Fruit fly (Drosophila melanogaster) whole organism, pupa: Measurements from ENCODE around the gene Phlpp.

Source experiments
- CG10348 ChIP-seq: fragments of 200-800 bp; sonication (Bioruptor generic); IDR thresholded peaks from 2 replicates; pipeline ENCODE4 v1.3.6; 2022; ENCODE audit warnings: missing biosample characterization, missing genetic modification characterization
- CG12605 ChIP-seq: fragments of 200-800 bp; sonication (Bioruptor generic); IDR thresholded peaks from 2 replicates; pipeline ENCODE4 v1.3.6; 2022; ENCODE audit warnings: missing biosample characterization, missing genetic modification characterization
- CG13204 ChIP-seq: fragments of 200-800 bp; sonication (Bioruptor generic); optimal IDR thresholded peaks from 2 replicates; lab custom pipeline; 2018; ENCODE audit warnings: missing biosample characterization, mild to moderate bottlenecking, missing genetic modification characterization, moderate library complexity
- CG14655 ChIP-seq: fragments of 200-800 bp; sonication (Bioruptor generic); optimal IDR thresholded peaks from 3 replicates; lab custom pipeline; 2017; ENCODE audit warnings: mild to moderate bottlenecking, missing biosample characterization, missing genetic modification reagents, missing genetic modification characterization
- CG15710 ChIP-seq: fragments of 200-800 bp; sonication (Bioruptor generic); optimal IDR thresholded peaks from 2 replicates; lab custom pipeline; 2018; ENCODE audit warnings: missing biosample characterization, mild to moderate bottlenecking, missing genetic modification characterization, moderate library complexity
- CG17806 ChIP-seq: fragments of 200-800 bp; sonication (Bioruptor generic); optimal IDR thresholded peaks from 2 replicates; lab custom pipeline; 2018; ENCODE audit warnings: missing biosample characterization, mild to moderate bottlenecking, missing genetic modification characterization, moderate library complexity
- CG32121 ChIP-seq: fragments of 200-800 bp; sonication (Bioruptor generic); IDR thresholded peaks from 2 replicates; pipeline ENCODE4 v1.3.6; 2022; ENCODE audit warnings: missing biosample characterization, missing genetic modification characterization
- CG34367 ChIP-seq: fragments of 200-800 bp; sonication (Bioruptor generic); optimal IDR thresholded peaks from 2 replicates; lab custom pipeline; 2018; ENCODE audit warnings: missing biosample characterization, mild to moderate bottlenecking, missing genetic modification characterization
- CG4496 ChIP-seq: fragments of 200-800 bp; sonication (Bioruptor generic); IDR thresholded peaks from 3 replicates; pipeline ENCODE4 v1.3.6; 2022; ENCODE audit warnings: missing biosample characterization, missing genetic modification characterization
- CG8159 ChIP-seq: fragments of 200-800 bp; sonication (Bioruptor generic); optimal IDR thresholded peaks from 3 replicates; lab custom pipeline; 2018; ENCODE audit warnings: missing biosample characterization, mild to moderate bottlenecking, missing genetic modification characterization, moderate library complexity
- CG8301 ChIP-seq: fragments of 200-800 bp; sonication (Bioruptor generic); optimal IDR thresholded peaks from 2 replicates; lab custom pipeline; 2018; ENCODE audit warnings: missing biosample characterization, mild to moderate bottlenecking, missing genetic modification characterization
- CG9948 ChIP-seq: fragments of 200-800 bp; sonication (Bioruptor generic); optimal IDR thresholded peaks from 2 replicates; lab custom pipeline; 2018; ENCODE audit warnings: missing biosample characterization, mild to moderate bottlenecking, missing genetic modification characterization, moderate library complexity
- D1 ChIP-seq: fragments of 200-800 bp; sonication (Bioruptor generic); optimal IDR thresholded peaks from 2 replicates; lab custom pipeline; 2018; ENCODE audit warnings: missing biosample characterization, mild to moderate bottlenecking, missing genetic modification characterization, moderate library complexity
- EcR ChIP-seq: fragments of 200-800 bp; sonication (Bioruptor generic); optimal IDR thresholded peaks from 3 replicates; lab custom pipeline; 2019; ENCODE audit warnings: missing biosample characterization, missing genetic modification characterization, mild to moderate bottlenecking, moderate library complexity, missing genetic modification reagents
- Ets98B ChIP-seq: fragments of 200-800 bp; sonication (Bioruptor generic); IDR thresholded peaks from 2 replicates; pipeline ENCODE4 v1.3.6; 2022; ENCODE audit warnings: missing biosample characterization, missing genetic modification characterization
- Pif1A ChIP-seq: fragments of 200-800 bp; sonication (Bioruptor generic); optimal IDR thresholded peaks from 3 replicates; lab custom pipeline; 2016; ENCODE audit warnings: missing biosample characterization, missing genetic modification characterization
- Pif1B ChIP-seq: fragments of 200-800 bp; sonication (Bioruptor generic); optimal IDR thresholded peaks from 3 replicates; lab custom pipeline; 2016; ENCODE audit warnings: missing biosample characterization, missing genetic modification characterization
- Snoo ChIP-seq: fragments of 200-800 bp; sonication (Bioruptor generic); optimal IDR thresholded peaks from 3 replicates; lab custom pipeline; 2017; ENCODE audit warnings: missing biosample characterization, mild to moderate bottlenecking, missing genetic modification characterization, inconsistent platforms
- fd96Ca ChIP-seq: fragments of 200-800 bp; sonication (Bioruptor generic); IDR thresholded peaks from 3 replicates; pipeline ENCODE4 v1.3.6; 2022; ENCODE audit warnings: missing biosample characterization, missing genetic modification characterization
- gl ChIP-seq: fragments of 200-800 bp; sonication (Bioruptor generic); optimal IDR thresholded peaks from 2 replicates; lab custom pipeline; 2018; ENCODE audit warnings: missing biosample characterization, mild to moderate bottlenecking, missing genetic modification characterization
- rn ChIP-seq: fragments of 200-800 bp; sonication (Bioruptor generic); IDR thresholded peaks from 2 replicates; pipeline ENCODE4 v1.3.6; 2022; ENCODE audit warnings: missing biosample characterization, missing genetic modification characterization

Phlpp gene

DNA sequence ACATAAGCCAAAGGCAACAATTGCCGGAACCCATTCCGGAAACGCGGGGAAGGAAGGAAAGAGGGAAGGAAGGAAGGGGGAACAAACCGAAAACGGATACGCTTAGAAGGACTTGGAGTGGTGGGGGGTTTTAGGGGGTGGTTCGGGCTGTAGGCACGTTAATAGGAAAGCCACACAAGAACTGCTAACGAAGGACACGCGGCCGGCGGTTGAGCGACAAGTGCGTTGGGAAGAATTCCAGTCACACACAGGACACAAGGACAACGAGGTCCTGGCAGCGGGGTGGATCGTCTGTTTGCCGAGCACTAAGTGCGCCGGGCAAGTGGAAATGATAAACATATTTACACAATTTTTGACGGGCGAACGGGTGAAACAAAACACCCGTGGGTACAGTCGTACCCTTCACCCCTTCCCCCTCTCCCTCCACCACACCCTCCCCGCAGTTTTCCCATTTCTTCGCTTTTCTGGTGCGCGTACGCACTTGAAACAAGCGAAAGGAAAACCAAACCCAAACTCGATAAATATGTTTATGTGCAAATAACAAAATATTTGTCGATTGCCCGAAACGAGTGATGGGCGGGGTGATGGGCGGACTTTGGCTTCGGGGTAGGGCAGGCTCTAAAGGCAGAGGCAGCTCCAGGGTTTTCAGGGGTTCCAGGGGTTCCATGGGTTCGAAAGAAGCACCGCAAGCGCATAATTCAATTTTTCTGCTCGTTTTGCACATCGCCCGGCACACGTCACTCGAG lies 44.4 kb downstream of the Phlpp start:
- TF ChIP-seq CG10348 (no peak), CG8159 (no peak), CG17806 (tag; lab: Kevin White, UChicago) (no peak), Pif1A (GFP tag; lab: Kevin White, UChicago) (no peak), fd96Ca (GFP tag; lab: Robert Waterston, UW) (no peak), CG15710 (tag; lab: Kevin White, UChicago) (no peak), CG12605 (GFP tag; lab: Robert Waterston, UW) (no peak), CG13204 (GFP tag; lab: Kevin White, UChicago) (no peak), EcR (GFP tag; lab: Kevin White, UChicago) (no peak), rn (GFP tag; lab: Robert Waterston, UW) (no peak), Snoo (tag; lab: Kevin White, UChicago) (no peak), gl (tag; lab: Kevin White, UChicago) (no peak)

DNA sequence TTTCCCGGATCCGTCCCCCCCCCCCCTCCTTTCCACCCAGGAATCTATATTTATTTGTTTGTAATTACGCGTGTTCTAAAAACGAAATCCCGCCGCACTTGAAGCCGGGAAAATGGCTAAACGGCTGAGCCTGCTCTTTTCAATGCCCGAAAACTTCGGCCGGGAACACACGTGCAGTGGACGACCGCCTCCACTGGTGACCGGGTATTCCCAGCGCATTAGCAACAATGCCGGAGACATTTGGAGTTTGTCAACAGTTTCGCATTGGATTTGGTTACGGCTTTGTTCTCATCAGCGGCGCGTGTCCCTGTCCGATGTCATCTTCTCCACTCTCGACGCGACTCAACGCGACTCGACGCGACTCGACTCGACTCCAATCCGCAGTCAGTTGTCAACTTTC lies 45.5 kb downstream of the Phlpp start:
- no peak for TF ChIP-seq CG12605 (GFP tag; lab: Robert Waterston, UW)
- TF ChIP-seq CG10348: no peak
- no peak for TF ChIP-seq EcR (GFP tag; lab: Kevin White, UChicago)
- no peak for TF ChIP-seq CG17806 (tag; lab: Kevin White, UChicago)
- no peak for TF ChIP-seq CG34367 (tag; lab: Kevin White, UChicago)
- no peak for TF ChIP-seq CG9948 (tag; lab: Kevin White, UChicago)
- no peak for TF ChIP-seq Ets98B (GFP tag; lab: Robert Waterston, UW)
- no peak for TF ChIP-seq fd96Ca (GFP tag; lab: Robert Waterston, UW)
- TF ChIP-seq CG4496 (GFP tag; lab: Robert Waterston, UW): no peak
- no peak for TF ChIP-seq Pif1B (GFP tag; lab: Kevin White, UChicago)
- TF ChIP-seq gl (tag; lab: Kevin White, UChicago): no peak
- TF ChIP-seq CG8301 (tag; lab: Kevin White, UChicago): no peak
- no peak for TF ChIP-seq rn (GFP tag; lab: Robert Waterston, UW)
- no peak for TF ChIP-seq Snoo (tag; lab: Kevin White, UChicago)
- no peak for TF ChIP-seq CG13204 (GFP tag; lab: Kevin White, UChicago)
- TF ChIP-seq CG14655 (GFP tag; lab: Kevin White, UChicago): no peak
- TF ChIP-seq D1 (tag; lab: Kevin White, UChicago): no peak

dm6 chr2L:19106235-19106634 lies 47.3 kb downstream of the Phlpp start:
- TF ChIP-seq CG10348 (no peak), CG9948 (tag; lab: Kevin White, UChicago) (no peak), CG15710 (tag; lab: Kevin White, UChicago) (no peak), CG17806 (tag; lab: Kevin White, UChicago) (no peak), D1 (tag; lab: Kevin White, UChicago) (no peak), fd96Ca (GFP tag; lab: Robert Waterston, UW) (no peak), CG13204 (GFP tag; lab: Kevin White, UChicago) (no peak), CG8301 (tag; lab: Kevin White, UChicago) (no peak), Ets98B (GFP tag; lab: Robert Waterston, UW) (no peak), EcR (GFP tag; lab: Kevin White, UChicago) (no peak), CG34367 (tag; lab: Kevin White, UChicago) (no peak), gl (tag; lab: Kevin White, UChicago) (no peak), CG8159 (no peak), Pif1B (GFP tag; lab: Kevin White, UChicago) (no peak), CG12605 (GFP tag; lab: Robert Waterston, UW) (no peak)

- TF ChIP-seq CG9948 (tag; lab: Kevin White, UChicago) (no peak), CG13204 (GFP tag; lab: Kevin White, UChicago) (no peak), CG8301 (tag; lab: Kevin White, UChicago) (no peak), D1 (tag; lab: Kevin White, UChicago) (no peak), Ets98B (GFP tag; lab: Robert Waterston, UW) (no peak), CG10348 (no peak), fd96Ca (GFP tag; lab: Robert Waterston, UW) (no peak), EcR (GFP tag; lab: Kevin White, UChicago) (no peak), CG12605 (GFP tag; lab: Robert Waterston, UW) (no peak), Pif1B (GFP tag; lab: Kevin White, UChicago) (no peak), CG4496 (GFP tag; lab: Robert Waterston, UW) (no peak), rn (GFP tag; lab: Robert Waterston, UW) (no peak), Pif1A (GFP tag; lab: Kevin White, UChicago) (no peak), CG34367 (tag; lab: Kevin White, UChicago) (no peak), Snoo (tag; lab: Kevin White, UChicago) (no peak), CG8159 (no peak), CG32121 (GFP tag; lab: Robert Waterston, UW) (no peak), CG17806 (tag; lab: Kevin White, UChicago) (no peak), CG15710 (tag; lab: Kevin White, UChicago) (no peak), gl (tag; lab: Kevin White, UChicago) (no peak)
These were observed 49.5 kb downstream of the Phlpp start, which contains the start of gene Lim3 for dm6 chr2L:19108377-19108876. Gene Lim3 (minus strand): TSS chr2L:19108427.

DNA sequence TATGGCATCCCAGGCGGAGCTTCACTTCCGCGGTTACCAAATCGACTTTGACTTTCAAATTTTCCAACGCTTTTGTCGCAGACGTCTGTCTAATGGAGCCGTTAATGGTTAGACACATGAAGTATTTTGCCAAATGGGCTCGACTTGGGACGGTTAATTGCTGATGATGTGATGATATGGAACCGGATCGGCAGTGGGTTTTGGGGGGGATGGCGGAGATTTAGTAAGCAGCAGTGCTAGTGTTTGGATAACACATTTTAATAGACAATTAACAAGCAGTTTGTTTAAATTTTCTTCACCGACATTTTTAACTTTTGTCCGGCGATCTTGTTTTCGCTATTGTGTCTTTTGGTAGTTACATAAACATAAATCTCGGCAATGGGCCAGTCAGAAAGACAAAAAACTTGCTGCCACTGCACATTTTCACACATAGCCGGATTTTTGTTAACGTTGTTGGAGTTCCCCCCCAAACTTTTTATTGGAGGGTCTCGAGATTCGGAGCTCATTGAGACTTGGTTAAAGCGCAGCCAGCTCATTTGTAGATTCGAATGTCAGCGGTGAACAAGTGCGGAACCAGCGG lies 50.8 kb downstream of the Phlpp start, which contains the start of gene amd:
Gene amd (plus strand): TSS at position 530 of the 580 bp plus-strand sequence.
- TF ChIP-seq CG34367 (tag; lab: Kevin White, UChicago) (no peak), CG12605 (GFP tag; lab: Robert Waterston, UW) (no peak), CG14655 (GFP tag; lab: Kevin White, UChicago) (no peak), CG8301 (tag; lab: Kevin White, UChicago) (no peak), CG32121 (GFP tag; lab: Robert Waterston, UW) (no peak), Pif1B (GFP tag; lab: Kevin White, UChicago) (no peak), fd96Ca (GFP tag; lab: Robert Waterston, UW) (no peak), CG10348 (no peak), gl (tag; lab: Kevin White, UChicago) (no peak), EcR (GFP tag; lab: Kevin White, UChicago) (no peak), rn (GFP tag; lab: Robert Waterston, UW) (no peak), CG15710 (tag; lab: Kevin White, UChicago) (no peak)
